Fruit fly (Drosophila melanogaster) whole organism, prepupa: ENCODE results near the gene RabGGTa.

Source experiments
- Blimp-1 ChIP-seq: fragments of 200-800 bp; sonication (Bioruptor generic); optimal IDR thresholded peaks from 3 replicates; lab custom pipeline; 2017; ENCODE audit warnings: missing biosample characterization, missing genetic modification characterization, mild to moderate bottlenecking, moderate library complexity, missing genetic modification reagents
- CG10631 ChIP-seq: fragments of 200-800 bp; sonication (Bioruptor generic); optimal IDR thresholded peaks from 2 replicates; lab custom pipeline; 2016; ENCODE audit warnings: missing biosample characterization, missing genetic modification characterization
- CG11294 ChIP-seq: fragments of 200-800 bp; sonication (Bioruptor generic); IDR thresholded peaks from 2 replicates; pipeline ENCODE4 v1.3.6; 2022; ENCODE audit warnings: missing biosample characterization, missing genetic modification characterization
- CG11762 ChIP-seq: fragments of 200-800 bp; sonication (Bioruptor generic); optimal IDR thresholded peaks from 3 replicates; lab custom pipeline; 2016; ENCODE audit warnings: missing biosample characterization, missing genetic modification characterization; ENCODE audit not compliant: insufficient read depth
- CG1621 ChIP-seq: fragments of 200-800 bp; sonication (Bioruptor generic); optimal IDR thresholded peaks from 3 replicates; lab custom pipeline; 2018; ENCODE audit warnings: missing biosample characterization, mild to moderate bottlenecking, missing genetic modification characterization
- CG3032 ChIP-seq: fragments of 200-800 bp; optimal IDR thresholded peaks from 2 replicates; lab custom pipeline; 2019; ENCODE audit warnings: missing biosample characterization, mild to moderate bottlenecking, missing genetic modification characterization, moderate library complexity
- CG4318 ChIP-seq: fragments of 200-800 bp; sonication (Bioruptor generic); optimal IDR thresholded peaks from 3 replicates; lab custom pipeline; 2017; ENCODE audit warnings: missing biosample characterization, mild to moderate bottlenecking, missing genetic modification characterization
- CG6163 ChIP-seq: fragments of 200-800 bp; sonication (Bioruptor generic); IDR thresholded peaks from 3 replicates; pipeline ENCODE4 v1.3.6; 2022; ENCODE audit warnings: missing biosample characterization, missing genetic modification characterization
- CG6792 ChIP-seq: fragments of 200-800 bp; sonication (Bioruptor generic); optimal IDR thresholded peaks from 3 replicates; lab custom pipeline; 2016; ENCODE audit warnings: missing biosample characterization, missing genetic modification characterization
- CG6808 ChIP-seq: fragments of 200-800 bp; sonication (Bioruptor generic); optimal IDR thresholded peaks from 3 replicates; lab custom pipeline; 2017; ENCODE audit warnings: missing biosample characterization, missing genetic modification characterization, mild to moderate bottlenecking, moderate library complexity, missing genetic modification reagents
- CG7368 ChIP-seq: fragments of 200-800 bp; sonication (Bioruptor generic); optimal IDR thresholded peaks from 3 replicates; lab custom pipeline; 2016; ENCODE audit warnings: missing biosample characterization, missing genetic modification characterization
- CG8319 ChIP-seq: fragments of 200-800 bp; sonication (Bioruptor generic); optimal IDR thresholded peaks from 3 replicates; lab custom pipeline; 2016; ENCODE audit warnings: missing biosample characterization, missing genetic modification characterization
- CG8632 ChIP-seq: fragments of 200-800 bp; sonication (Bioruptor generic); optimal IDR thresholded peaks from 3 replicates; lab custom pipeline; 2016; ENCODE audit warnings: missing biosample characterization, missing genetic modification characterization
- CG9139 ChIP-seq: fragments of 200-800 bp; sonication (Bioruptor generic); optimal IDR thresholded peaks from 3 replicates; lab custom pipeline; 2017; ENCODE audit warnings: missing biosample characterization, mild to moderate bottlenecking, missing genetic modification characterization
- Eip75B ChIP-seq: fragments of 200-800 bp; sonication (Bioruptor generic); optimal IDR thresholded peaks from 3 replicates; lab custom pipeline; 2016; ENCODE audit warnings: missing biosample characterization, missing genetic modification characterization
- Eip78C ChIP-seq: fragments of 200-800 bp; sonication (Bioruptor generic); peaks from one replicate; lab custom pipeline; 2016; ENCODE audit warnings: missing biosample characterization, missing genetic modification characterization
- Eip93F ChIP-seq: fragments of 200-800 bp; sonication (Bioruptor generic); optimal IDR thresholded peaks from 2 replicates; lab custom pipeline; 2016; ENCODE audit warnings: missing biosample characterization, mild to moderate bottlenecking, missing genetic modification characterization
- Ets96B ChIP-seq: fragments of 200-800 bp; optimal IDR thresholded peaks from 2 replicates; lab custom pipeline; 2019; ENCODE audit warnings: missing biosample characterization, mild to moderate bottlenecking, missing genetic modification characterization, moderate library complexity
- Hr38 ChIP-seq: sonication (Bioruptor generic); optimal IDR thresholded peaks from 2 replicates; lab custom pipeline; 2016; ENCODE audit warnings: missing biosample characterization, missing genetic modification characterization
- Hr4 ChIP-seq: fragments of 200-800 bp; sonication (Bioruptor generic); optimal IDR thresholded peaks from 3 replicates; lab custom pipeline; 2016; ENCODE audit warnings: missing biosample characterization, missing genetic modification characterization
- Lpt ChIP-seq: fragments of 200-800 bp; sonication (Bioruptor generic); optimal IDR thresholded peaks from 3 replicates; lab custom pipeline; 2016; ENCODE audit warnings: missing biosample characterization, missing genetic modification characterization
- Sox102F ChIP-seq: fragments of 200-800 bp; sonication (Bioruptor generic); optimal IDR thresholded peaks from 2 replicates; lab custom pipeline; 2016; ENCODE audit warnings: missing biosample characterization, mild to moderate bottlenecking, missing genetic modification characterization
- Sox15 ChIP-seq: fragments of 200-800 bp; sonication (Bioruptor generic); optimal IDR thresholded peaks from 3 replicates; lab custom pipeline; 2016; ENCODE audit warnings: missing biosample characterization, missing genetic modification characterization
- achi ChIP-seq: fragments of 200-800 bp; sonication (Bioruptor generic); optimal IDR thresholded peaks from 3 replicates; lab custom pipeline; 2016; ENCODE audit warnings: missing biosample characterization, missing genetic modification characterization
- cyc ChIP-seq: fragments of 200-800 bp; sonication (Bioruptor generic); optimal IDR thresholded peaks from 3 replicates; lab custom pipeline; 2016; ENCODE audit warnings: missing biosample characterization, missing genetic modification characterization
- dac ChIP-seq: fragments of 200-800 bp; sonication (Bioruptor generic); optimal IDR thresholded peaks from 2 replicates; lab custom pipeline; 2017; ENCODE audit warnings: missing biosample characterization, mild to moderate bottlenecking, missing genetic modification characterization
- dsx ChIP-seq: fragments of 200-800 bp; optimal IDR thresholded peaks from 3 replicates; lab custom pipeline; 2019; ENCODE audit warnings: missing biosample characterization, mild to moderate bottlenecking, missing genetic modification characterization, moderate library complexity; ENCODE audit not compliant: poor library complexity, severe bottlenecking
- eg ChIP-seq: fragments of 200-800 bp; sonication (Bioruptor generic); IDR thresholded peaks from 3 replicates; pipeline ENCODE4 v1.3.6; 2022; ENCODE audit warnings: missing biosample characterization, missing genetic modification characterization
- esn ChIP-seq: fragments of 200-800 bp; sonication (Bioruptor generic); optimal IDR thresholded peaks from 2 replicates; lab custom pipeline; 2016; ENCODE audit warnings: missing biosample characterization, mild to moderate bottlenecking, missing genetic modification characterization, moderate library complexity
- fd59A ChIP-seq: fragments of 200-800 bp; sonication (Bioruptor generic); optimal IDR thresholded peaks from 2 replicates; lab custom pipeline; 2017; ENCODE audit warnings: missing biosample characterization, mild to moderate bottlenecking, missing genetic modification characterization, missing genetic modification reagents
- fkh ChIP-seq: fragments of 200-800 bp; sonication (Bioruptor generic); optimal IDR thresholded peaks from 3 replicates; lab custom pipeline; 2017; ENCODE audit warnings: missing biosample characterization, mild to moderate bottlenecking, missing genetic modification characterization, moderate library complexity
- lz ChIP-seq: fragments of 200-800 bp; sonication (Bioruptor generic); optimal IDR thresholded peaks from 3 replicates; lab custom pipeline; 2016; ENCODE audit warnings: missing biosample characterization, missing genetic modification characterization
- spab ChIP-seq: fragments of 200-800 bp; sonication (Bioruptor generic); optimal IDR thresholded peaks from 2 replicates; lab custom pipeline; 2017; ENCODE audit warnings: missing biosample characterization, mild to moderate bottlenecking, missing genetic modification characterization, missing genetic modification reagents
- ss ChIP-seq, 2 experiments: fragments of 200-800 bp; sonication (Bioruptor generic); optimal IDR thresholded peaks; 2 replicates in 1 of 2; 3 replicates in 1 of 2; lab custom pipeline; 2017 to 2018; ENCODE audit warnings: mild to moderate bottlenecking in 2 of 2, missing biosample characterization in 2 of 2, missing genetic modification characterization in 2 of 2, moderate library complexity in 1 of 2
- svp ChIP-seq: fragments of 200-800 bp; sonication (Bioruptor generic); peaks from one replicate; lab custom pipeline; 2016; ENCODE audit warnings: missing biosample characterization, missing genetic modification characterization
- topi ChIP-seq: fragments of 200-800 bp; sonication (Bioruptor generic); optimal IDR thresholded peaks from 3 replicates; lab custom pipeline; 2016; ENCODE audit warnings: missing biosample characterization, missing genetic modification characterization
- vri ChIP-seq: fragments of 200-800 bp; sonication (Bioruptor generic); optimal IDR thresholded peaks from 3 replicates; lab custom pipeline; 2016; ENCODE audit warnings: missing biosample characterization, mild to moderate bottlenecking, missing genetic modification characterization

The RabGGTa gene

DNA sequence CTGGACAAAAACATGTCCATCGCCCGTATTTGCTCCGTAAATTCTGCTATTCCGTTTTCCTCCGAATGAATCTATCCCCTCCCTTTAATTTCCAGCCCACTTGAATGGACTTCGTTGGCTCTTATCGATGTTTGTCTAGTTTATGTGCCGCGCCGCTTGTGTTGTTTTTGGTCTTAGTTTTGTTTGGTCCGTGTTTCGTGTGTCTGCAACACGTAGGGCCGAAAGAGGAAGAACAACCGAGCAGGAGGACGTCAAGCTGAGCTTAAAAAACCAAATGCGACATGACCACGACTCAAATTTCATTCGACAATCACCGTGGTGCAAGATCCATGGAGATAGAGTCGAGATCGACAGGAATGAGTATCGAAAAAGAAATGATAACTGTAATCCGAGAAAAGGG, 23.7 kb upstream of the RabGGTa start:
- TF ChIP-seq fkh (peak; percentile 68), cyc (GFP tag; lab: Kevin White, UChicago) (no peak), CG6808 (GFP tag; lab: Kevin White, UChicago) (no peak), svp (no peak)

dm6 chr3R:5105439-5105838, 22.4 kb upstream of the RabGGTa start:
- TF ChIP-seq ss (GFP tag; optimal IDR thresholded peaks at IDR 0.05; lab: Kevin White, UChicago) (peak in 1 of 2 experiments; percentile 77), CG8319 (no peak)

- TF ChIP-seq vri (GFP tag; lab: Kevin White, UChicago) (no peak), ss (GFP tag; optimal IDR thresholded peaks at IDR 0.05; lab: Kevin White, UChicago) (no peak), Eip78C (GFP tag; lab: Kevin White, UChicago) (peak; percentile 12), fkh (peak; percentile 88), spab (no peak)
- TF ChIP-seq, all 60 proteins: peak for 2
These were observed 21.0 kb upstream of the RabGGTa start for dm6 chr3R:5106917-5107316.

DNA sequence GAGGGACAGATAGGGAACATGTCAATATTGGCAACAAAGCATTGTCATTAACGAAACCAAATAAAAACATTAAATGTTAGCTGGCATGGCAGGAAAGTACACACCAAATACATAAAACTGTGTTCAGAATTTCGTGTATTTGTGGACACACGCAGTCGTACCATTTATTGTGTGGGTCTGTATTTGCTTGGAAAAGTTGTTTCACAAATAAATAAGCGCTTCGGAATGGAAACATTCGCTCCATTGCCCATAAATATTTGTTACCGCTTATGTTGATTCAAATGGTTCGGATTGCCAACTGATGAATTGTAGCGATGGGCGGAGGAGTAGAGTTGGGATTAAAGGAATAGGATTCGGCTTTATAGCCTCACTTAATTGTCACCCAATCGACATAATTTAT, 19.9 kb upstream of the RabGGTa start:
- TF ChIP-seq CG3032 (tag; lab: Kevin White, UChicago) (no peak), topi (no peak), CG7368 (GFP tag; lab: Kevin White, UChicago) (no peak), Lpt (GFP tag; lab: Kevin White, UChicago) (no peak), fkh (peak; percentile 100), fd59A (GFP tag; lab: Kevin White, UChicago) (no peak), Eip93F (GFP tag; lab: Kevin White, UChicago) (no peak), CG8632 (GFP tag; lab: Kevin White, UChicago) (no peak)

DNA sequence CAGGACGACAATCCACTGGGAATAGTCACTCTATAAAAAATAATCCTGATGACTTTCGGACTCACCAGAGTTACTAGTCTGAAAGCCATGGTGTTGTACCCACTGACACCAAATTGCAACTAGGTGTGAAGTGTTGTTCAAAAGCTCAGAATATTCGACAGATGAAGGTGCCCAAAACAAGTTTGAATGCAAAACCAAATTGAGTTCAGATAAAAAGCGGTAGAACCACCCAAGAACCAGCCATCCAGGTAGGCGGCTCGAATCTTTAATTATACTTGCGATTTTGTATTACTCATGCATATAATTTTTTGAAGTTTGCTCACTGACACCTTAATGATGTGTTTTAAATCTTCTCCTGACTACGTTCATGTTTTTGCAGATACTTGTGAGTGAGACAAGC, 18.8 kb upstream of the RabGGTa start, which contains the start of gene CG43131:
TSS of gene CG43131 (minus strand) at position 101 of the 400 bp plus-strand sequence.
- no peak for TF ChIP-seq Blimp-1 (GFP tag; lab: Kevin White, UChicago)
- peak; percentile 11 for TF ChIP-seq svp
- TF ChIP-seq, all 60 proteins: peak for 1

DNA sequence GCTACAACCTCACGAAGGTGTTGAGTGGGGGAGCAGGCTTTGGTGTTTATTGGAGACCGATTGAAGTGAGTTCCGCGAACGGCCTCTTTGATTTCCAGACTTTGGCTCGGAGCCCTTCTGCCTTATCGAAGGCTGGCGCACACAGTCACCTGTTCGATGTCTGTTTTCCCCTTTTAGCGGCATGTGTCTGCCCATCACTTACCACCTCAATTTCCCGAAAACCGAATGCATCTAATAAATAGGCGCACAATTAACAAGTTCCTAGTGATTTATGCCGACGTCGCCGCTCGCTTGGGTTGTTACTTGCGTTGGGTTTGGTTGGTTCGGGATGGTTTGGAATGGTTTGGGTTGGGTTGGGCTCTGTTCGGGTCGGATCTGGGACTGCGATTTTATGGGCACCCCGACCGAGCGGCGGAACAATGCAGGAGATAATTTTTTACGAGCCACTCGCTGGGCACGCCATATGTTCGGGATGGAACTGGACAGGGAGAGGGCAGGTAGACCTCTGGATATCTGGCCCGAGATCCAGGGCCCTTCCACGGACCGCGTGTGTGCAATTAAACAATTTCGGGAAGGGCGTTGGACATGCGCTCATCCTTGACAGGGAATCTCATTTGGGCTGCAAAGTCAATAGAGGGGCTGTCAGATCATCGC, 18.2 kb upstream of the RabGGTa start:
- peak; percentile 18 for TF ChIP-seq Sox102F
- TF ChIP-seq CG10631 (GFP tag; lab: Kevin White, UChicago), result no peak
- TF ChIP-seq svp, result peak; percentile 11
- peak; percentile 11 to 16 for TF ChIP-seq ss (GFP tag; optimal IDR thresholded peaks at IDR 0.05; lab: Kevin White, UChicago)
- TF ChIP-seq lz (GFP tag; lab: Kevin White, UChicago), result no peak
- TF ChIP-seq CG6808 (GFP tag; lab: Kevin White, UChicago), result no peak
- TF ChIP-seq dsx (GFP tag; lab: Kevin White, UChicago), result peak; percentile 2

DNA sequence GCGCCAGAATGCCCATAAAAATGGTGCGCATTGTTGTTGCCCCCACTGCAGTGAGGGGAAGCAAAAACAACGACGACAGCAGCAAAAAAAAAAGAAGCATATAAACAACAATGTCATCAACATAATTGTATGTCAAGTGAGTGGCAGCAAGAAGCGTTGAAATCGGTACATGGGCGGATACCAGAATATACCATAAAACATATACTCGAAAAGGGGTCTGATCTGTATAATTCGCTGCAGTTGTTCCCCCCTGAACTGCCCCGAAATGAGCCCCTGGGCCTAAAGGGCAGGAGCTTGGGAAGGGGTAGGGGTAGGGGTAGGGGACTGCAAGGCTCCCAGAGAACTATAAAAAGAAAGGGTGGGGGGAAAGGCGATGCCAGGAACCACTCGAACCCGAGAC, 16.0 kb upstream of the RabGGTa start:
- TF ChIP-seq CG9139, result peak; percentile 51
- peak; percentile 9 for TF ChIP-seq Ets96B (tag; lab: Kevin White, UChicago)
- no peak for TF ChIP-seq topi
- TF ChIP-seq CG10631 (GFP tag; lab: Kevin White, UChicago), result peak; percentile 12
- TF ChIP-seq Eip78C (GFP tag; lab: Kevin White, UChicago), result peak; percentile 64
- no peak for TF ChIP-seq Hr4 (GFP tag; lab: Kevin White, UChicago)
- no peak for TF ChIP-seq Sox15 (GFP tag; lab: Kevin White, UChicago)
- TF ChIP-seq vri (GFP tag; lab: Kevin White, UChicago), result peak; percentile 35
- TF ChIP-seq eg, result 0 out of 3 replicates have a peak, but pooled peaks have one; percentile 21
- TF ChIP-seq dac, result no peak
- TF ChIP-seq CG11294, result no peak
- no peak for TF ChIP-seq esn (GFP tag; lab: Kevin White, UChicago)
- peak; percentile 19 for TF ChIP-seq Eip75B (GFP tag; lab: Kevin White, UChicago)
- peak; percentile 35 for TF ChIP-seq spab
- TF ChIP-seq CG4318, result no peak
- peak; percentile 53 for TF ChIP-seq CG1621 (tag; lab: Kevin White, UChicago)
- no peak for TF ChIP-seq Hr38 (GFP tag; lab: Kevin White, UChicago)
- peak; percentile 36 for TF ChIP-seq CG6792 (GFP tag; lab: Kevin White, UChicago)
- no peak for TF ChIP-seq cyc (GFP tag; lab: Kevin White, UChicago)
- peak; percentile 74 to 76 for TF ChIP-seq ss (GFP tag; optimal IDR thresholded peaks at IDR 0.05; lab: Kevin White, UChicago)
- TF ChIP-seq CG6163 (GFP tag; lab: Robert Waterston, UW), result peak; percentile 54; the same call in 2 of the 3 replicates
- no peak for TF ChIP-seq achi (GFP tag; lab: Kevin White, UChicago)
- no peak for TF ChIP-seq CG8319
- TF ChIP-seq fkh, result no peak
- TF ChIP-seq CG11762 (GFP tag; lab: Kevin White, UChicago), result peak; percentile 12
